Fruit fly (Drosophila melanogaster): ENCODE measurements around the gene CG10214.

The CG10214 gene

DNA sequence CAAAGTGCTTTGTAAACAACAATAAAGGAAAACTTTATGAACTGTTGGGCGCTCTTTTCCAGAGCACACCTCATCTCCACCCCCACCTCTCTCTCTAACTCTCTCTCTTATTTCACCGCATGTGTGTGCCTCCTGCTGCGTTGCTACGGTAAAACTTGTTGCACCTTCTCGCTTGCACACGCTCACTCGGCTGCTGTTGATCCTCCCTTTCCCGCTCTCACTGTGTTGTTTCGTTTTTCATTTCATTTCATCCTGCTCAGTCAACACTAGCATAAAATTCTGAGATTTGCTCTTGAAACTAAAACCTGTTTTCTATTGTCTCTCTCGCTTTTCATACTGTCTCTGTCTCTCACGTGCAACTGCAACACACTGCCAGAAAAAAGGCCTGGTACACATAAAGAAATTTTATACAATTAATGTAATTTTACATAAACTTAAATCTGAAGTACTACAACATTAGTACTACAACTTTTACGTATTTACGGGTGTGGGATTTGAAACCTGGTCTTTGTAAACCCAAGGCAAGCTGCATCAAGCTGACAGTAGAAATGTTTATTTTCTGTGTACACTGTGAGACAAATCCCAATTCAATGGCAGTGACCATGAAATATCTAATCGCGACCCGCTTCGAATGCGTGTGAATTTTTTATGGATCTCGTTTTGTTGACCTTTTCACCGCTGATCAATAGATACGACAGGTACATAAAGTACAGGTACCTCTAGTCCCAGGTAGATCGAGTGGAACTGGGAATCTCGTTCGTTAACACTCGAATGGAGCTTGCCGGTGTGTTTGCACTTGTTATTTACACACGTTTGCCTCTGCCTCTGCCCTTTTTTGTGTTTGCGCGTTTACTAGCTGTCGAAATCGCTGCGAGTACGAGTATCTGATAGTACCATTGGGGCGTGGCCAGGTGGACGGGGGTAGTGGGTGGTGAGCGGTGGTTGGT lies 15.4 kb upstream of the CG10214 start:
- TF ChIP-seq ttk (optimal IDR thresholded peaks at IDR 0.05) (no peak), h (optimal IDR thresholded peaks at IDR 0.05) (no peak), Sin3A (optimal IDR thresholded peaks at IDR 0.05) (no peak), Myc (optimal IDR thresholded peaks at IDR 0.05) (no peak), psq (optimal IDR thresholded peaks at IDR 0.05) (no peak), insv (optimal IDR thresholded peaks at IDR 0.05) (no peak)

DNA sequence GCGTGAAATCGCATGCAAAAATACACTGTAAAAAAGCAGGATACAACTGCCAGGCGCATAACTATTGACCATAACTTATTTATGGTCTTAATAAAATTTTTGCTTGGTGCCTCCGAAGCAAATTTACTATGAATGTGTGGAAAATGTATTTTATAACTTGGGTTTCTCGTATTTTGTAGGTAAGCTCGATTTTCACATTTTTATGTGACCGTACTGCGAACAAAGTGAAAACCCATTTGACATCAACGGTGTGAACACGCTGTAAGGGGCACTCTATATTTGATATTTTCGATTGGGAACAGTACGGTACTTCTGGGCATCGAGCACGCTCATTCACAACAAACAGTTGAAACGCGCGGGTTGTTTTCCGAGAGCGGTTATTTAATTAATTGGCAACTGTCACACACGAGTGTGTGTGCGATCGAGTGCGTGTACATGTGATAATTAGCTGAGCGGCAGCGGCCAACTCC lies 14.2 kb upstream of the CG10214 start, which contains the start of the genes Nup98-96 and mbc:
Gene Nup98-96, minus strand, starts transcription at position 156 of the 470 bp plus-strand sequence.
Gene mbc, plus strand, starts transcription at position 300 of the 470 bp plus-strand sequence.
- TF ChIP-seq Sin3A (optimal IDR thresholded peaks at IDR 0.05) (no peak), h (optimal IDR thresholded peaks at IDR 0.05) (no peak), psq (optimal IDR thresholded peaks at IDR 0.05) (no peak), Myc (optimal IDR thresholded peaks at IDR 0.05) (no peak), ttk (optimal IDR thresholded peaks at IDR 0.05) (no peak), insv (optimal IDR thresholded peaks at IDR 0.05) (no peak)

DNA sequence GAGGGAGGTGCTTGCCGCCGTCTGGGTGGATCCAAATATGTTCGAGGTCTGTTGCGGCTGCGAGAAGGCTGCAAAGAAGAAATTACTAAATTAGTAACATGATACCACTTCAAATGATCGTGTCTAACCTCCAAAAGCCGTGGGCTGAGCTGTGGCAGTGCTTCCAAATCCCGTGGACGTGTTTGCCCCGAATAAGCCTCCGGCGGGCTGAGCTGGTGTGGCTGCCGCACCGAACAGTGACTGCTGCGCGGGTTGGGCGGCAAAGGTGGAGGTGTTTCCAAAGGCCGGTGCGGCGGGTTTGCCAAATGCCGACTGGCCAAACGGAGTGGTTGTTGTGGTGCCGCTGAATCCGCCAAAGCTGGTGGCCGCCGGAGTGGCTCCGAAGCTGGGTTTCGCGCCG lies 13.5 kb upstream of the CG10214 start:
- TF ChIP-seq ttk (optimal IDR thresholded peaks at IDR 0.05) (no peak), h (optimal IDR thresholded peaks at IDR 0.05) (no peak), Sin3A (optimal IDR thresholded peaks at IDR 0.05) (no peak), Myc (optimal IDR thresholded peaks at IDR 0.05) (no peak), psq (optimal IDR thresholded peaks at IDR 0.05) (no peak), insv (optimal IDR thresholded peaks at IDR 0.05) (no peak)

DNA sequence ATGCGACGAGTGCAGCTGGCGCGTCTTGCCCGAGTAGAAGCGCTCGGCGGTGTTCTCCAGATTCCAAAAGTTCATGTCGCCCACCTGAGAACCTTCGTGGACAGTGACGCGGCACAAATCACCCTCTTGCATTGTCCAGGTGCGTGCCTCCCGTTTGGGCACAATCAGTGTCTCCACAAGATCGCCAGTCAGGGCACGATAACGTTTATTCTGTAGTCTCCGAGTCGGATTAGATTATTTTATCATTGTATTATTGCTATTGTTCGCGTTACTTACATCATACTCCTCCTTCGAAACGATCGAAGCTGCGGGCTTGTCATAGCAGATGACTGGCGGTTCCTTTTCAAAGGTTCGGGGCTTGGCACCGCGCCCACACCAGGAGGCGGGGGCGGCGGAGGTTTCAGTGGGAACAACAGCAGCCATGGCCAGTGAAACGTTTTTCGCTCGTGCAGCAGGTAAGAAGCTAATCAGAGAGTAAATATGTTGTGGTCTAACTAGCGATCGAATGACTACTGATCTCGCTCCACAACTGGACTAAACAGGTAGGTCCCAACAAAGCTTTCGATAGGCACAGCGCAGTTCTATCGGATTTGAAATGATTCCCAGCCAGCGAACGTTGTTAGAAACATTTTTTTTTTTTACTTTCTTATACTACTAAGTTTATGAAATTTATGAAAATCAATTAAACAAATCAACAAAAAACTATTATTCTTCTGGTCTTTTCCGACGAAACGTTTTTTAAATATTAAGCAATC lies 6.5 kb upstream of the CG10214 start, which contains the start of gene CG10208:
Gene CG10208, minus strand, starts transcription at position 518 of the 755 bp plus-strand sequence.
- TF ChIP-seq h (optimal IDR thresholded peaks at IDR 0.05), result no peak
- no peak for TF ChIP-seq Sin3A (optimal IDR thresholded peaks at IDR 0.05)
- no peak for TF ChIP-seq ttk (optimal IDR thresholded peaks at IDR 0.05)
- no peak for TF ChIP-seq psq (optimal IDR thresholded peaks at IDR 0.05)
- TF ChIP-seq insv (optimal IDR thresholded peaks at IDR 0.05), result no peak
- no peak for TF ChIP-seq Myc (optimal IDR thresholded peaks at IDR 0.05)

DNA sequence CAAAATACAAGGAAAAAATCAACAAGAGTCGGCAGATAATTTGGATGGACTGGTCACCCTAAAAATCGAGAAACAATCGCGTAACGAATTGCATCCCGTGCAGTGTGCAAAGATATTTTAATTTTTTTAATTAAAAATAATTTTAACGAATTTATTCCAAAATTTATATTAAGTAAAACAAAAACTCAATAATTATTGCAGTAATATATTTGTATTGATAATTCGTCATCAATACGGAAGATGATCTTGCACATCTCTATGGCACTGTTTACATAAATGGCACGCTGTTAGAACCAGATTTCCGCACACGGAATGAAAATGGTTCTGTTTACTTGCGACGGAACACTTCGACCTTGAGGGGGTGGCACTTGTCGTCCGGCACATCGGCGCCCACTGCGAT lies 5.5 kb upstream of the CG10214 start, which contains the start of gene tst:
Gene tst, minus strand, starts transcription at position 52 of the 400 bp plus-strand sequence.
- TF ChIP-seq insv (optimal IDR thresholded peaks at IDR 0.05) (no peak), h (optimal IDR thresholded peaks at IDR 0.05) (no peak), ttk (optimal IDR thresholded peaks at IDR 0.05) (no peak), psq (optimal IDR thresholded peaks at IDR 0.05) (no peak), Myc (optimal IDR thresholded peaks at IDR 0.05) (no peak), Sin3A (optimal IDR thresholded peaks at IDR 0.05) (no peak)

DNA sequence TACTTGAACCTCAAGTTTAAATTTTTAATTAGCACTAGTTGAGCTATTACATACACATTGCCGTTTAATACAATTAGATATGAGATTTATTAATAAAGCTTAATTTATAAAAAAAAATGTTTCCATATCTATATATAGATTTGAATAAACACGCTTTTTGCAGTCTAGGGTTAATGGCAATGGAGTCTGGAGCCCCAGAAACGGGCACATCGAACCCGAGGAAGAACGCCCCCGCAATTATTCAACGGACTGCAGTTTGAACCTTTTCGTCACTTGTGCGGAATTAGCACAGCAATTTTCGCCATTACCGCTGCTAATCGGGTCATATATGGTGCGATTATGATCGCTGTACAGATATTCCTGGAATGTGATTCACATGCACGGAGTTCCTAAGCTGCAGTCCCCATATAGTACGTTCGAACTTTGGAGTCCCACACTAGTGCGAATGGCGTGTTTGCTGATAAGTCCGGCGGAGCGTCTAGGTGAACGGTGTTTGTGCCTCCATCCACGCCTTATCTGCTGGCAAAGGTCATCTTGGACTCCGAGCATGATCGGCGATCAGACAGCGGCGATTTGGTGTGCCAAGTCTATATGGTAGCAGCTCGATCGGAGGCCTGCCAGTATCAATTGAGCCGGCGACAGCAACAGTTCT lies 3.5 kb downstream of the CG10214 start, which contains the start of gene Lsd-1:
Gene Lsd-1, plus strand, starts transcription at position 236 of the 652 bp plus-strand sequence.
- TF ChIP-seq psq (optimal IDR thresholded peaks at IDR 0.05), result no peak
- no peak for TF ChIP-seq Sin3A (optimal IDR thresholded peaks at IDR 0.05)
- TF ChIP-seq ttk (optimal IDR thresholded peaks at IDR 0.05), result no peak
- no peak for TF ChIP-seq h (optimal IDR thresholded peaks at IDR 0.05)
- TF ChIP-seq Myc (optimal IDR thresholded peaks at IDR 0.05), result no peak
- TF ChIP-seq insv (optimal IDR thresholded peaks at IDR 0.05), result no peak

DNA sequence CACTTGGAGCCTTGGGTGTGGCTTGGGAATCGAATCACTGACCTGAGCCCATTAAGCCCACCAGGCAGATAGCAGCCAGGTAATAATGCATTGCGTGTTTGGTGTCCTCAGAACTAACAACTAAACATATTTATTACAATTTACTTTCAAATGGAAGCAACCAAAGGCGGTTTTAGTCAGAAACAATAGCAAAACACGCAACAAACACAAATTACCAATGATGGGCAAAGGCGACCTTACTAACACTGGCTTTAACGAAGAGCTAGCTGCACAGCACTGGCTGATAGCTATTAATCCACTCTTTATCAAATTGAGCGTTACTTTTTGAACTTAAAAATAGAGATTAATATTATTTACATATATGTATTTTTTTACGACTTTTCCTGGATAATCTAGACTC lies 4.3 kb downstream of the CG10214 start, which contains the start of gene udt:
Gene udt, minus strand, starts transcription at position 249 of the 400 bp plus-strand sequence.
- TF ChIP-seq ttk (optimal IDR thresholded peaks at IDR 0.05) (no peak), insv (optimal IDR thresholded peaks at IDR 0.05) (no peak), h (optimal IDR thresholded peaks at IDR 0.05) (no peak), psq (optimal IDR thresholded peaks at IDR 0.05) (no peak), Myc (optimal IDR thresholded peaks at IDR 0.05) (no peak), Sin3A (optimal IDR thresholded peaks at IDR 0.05) (no peak)

DNA sequence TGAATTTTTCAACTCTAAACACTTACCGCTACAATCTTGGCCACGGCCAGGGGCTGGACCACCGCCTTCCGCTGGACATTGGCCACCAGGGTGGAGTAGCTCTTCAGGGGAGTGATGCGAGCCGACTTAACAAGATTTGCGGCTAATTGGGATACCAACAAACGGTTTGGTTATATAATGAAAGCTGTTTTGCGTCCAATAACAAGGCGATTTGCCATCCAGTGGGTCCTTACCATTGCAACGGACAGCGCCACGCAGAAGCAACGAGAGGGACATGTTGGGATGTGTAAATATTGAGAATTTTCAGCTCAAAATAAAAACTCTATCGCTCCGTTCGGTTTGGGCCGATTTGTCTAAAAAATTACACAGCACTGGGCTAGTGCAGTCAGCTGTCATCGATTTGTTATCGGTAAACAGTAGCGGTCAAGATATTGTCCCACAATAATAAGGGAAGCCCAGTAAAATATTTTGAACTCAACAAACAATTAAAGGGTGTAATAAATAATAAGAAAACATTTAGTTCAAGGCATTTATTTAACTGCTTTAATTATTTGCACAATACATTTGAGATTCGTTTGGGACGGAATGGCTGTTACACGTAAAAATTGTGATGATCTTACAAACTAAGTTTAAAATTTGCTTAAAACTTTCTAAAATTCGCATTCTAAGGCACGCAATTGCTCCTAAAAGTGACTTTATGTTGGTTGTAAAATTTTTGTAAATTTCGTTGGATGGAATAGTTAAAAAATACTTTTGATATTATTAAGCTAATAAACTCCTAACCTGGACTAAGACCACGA lies 6.9 kb downstream of the CG10214 start, which contains the start of gene SdhD:
Gene SdhD, minus strand, starts transcription at position 382 of the 800 bp plus-strand sequence.
- no peak for TF ChIP-seq psq (optimal IDR thresholded peaks at IDR 0.05)
- no peak for TF ChIP-seq Myc (optimal IDR thresholded peaks at IDR 0.05)
- no peak for TF ChIP-seq Sin3A (optimal IDR thresholded peaks at IDR 0.05)
- TF ChIP-seq h (optimal IDR thresholded peaks at IDR 0.05), result no peak
- no peak for TF ChIP-seq insv (optimal IDR thresholded peaks at IDR 0.05)

DNA sequence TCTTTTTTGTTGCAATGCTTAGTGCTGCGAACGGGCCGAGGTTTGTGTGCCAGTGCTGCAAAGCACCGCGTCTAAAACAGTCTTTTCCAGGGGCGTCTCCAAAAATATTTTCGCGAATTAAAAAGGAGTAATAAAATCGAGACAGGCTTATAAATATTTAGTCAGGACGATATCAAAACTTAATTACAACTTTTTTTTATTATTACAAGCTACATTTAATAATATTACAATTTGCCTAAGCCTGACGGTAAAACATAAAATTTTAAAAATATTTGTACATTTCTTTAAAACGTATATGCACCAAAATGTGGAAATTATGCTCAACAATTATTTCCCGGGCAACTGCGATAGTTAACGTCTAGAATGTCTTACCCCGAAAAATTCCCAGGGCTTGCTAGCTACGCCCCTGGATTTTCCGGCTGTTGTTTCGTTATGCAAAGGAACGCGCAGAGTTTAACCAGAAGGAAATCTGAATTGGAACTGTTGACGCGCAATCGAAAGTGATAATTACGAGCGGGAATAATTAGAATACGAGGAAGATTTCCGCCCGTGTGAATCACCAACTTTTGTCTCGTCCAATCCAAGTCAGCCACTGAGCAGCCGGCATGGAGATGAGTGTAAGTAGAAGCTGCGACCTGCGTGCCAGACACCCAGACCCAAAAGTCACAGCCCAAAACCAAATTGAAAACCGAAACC lies 9.2 kb downstream of the CG10214 start, which contains the start of the genes PTPMT1 and Hrd3:
Gene PTPMT1, plus strand, starts transcription at position 428 of the 696 bp plus-strand sequence.
Gene Hrd3, minus strand, starts transcription at position 646 of the 696 bp plus-strand sequence.
- TF ChIP-seq insv (optimal IDR thresholded peaks at IDR 0.05) (no peak), Sin3A (optimal IDR thresholded peaks at IDR 0.05) (no peak), h (optimal IDR thresholded peaks at IDR 0.05) (no peak), ttk (optimal IDR thresholded peaks at IDR 0.05) (no peak), Myc (optimal IDR thresholded peaks at IDR 0.05) (no peak), psq (optimal IDR thresholded peaks at IDR 0.05) (no peak)

DNA sequence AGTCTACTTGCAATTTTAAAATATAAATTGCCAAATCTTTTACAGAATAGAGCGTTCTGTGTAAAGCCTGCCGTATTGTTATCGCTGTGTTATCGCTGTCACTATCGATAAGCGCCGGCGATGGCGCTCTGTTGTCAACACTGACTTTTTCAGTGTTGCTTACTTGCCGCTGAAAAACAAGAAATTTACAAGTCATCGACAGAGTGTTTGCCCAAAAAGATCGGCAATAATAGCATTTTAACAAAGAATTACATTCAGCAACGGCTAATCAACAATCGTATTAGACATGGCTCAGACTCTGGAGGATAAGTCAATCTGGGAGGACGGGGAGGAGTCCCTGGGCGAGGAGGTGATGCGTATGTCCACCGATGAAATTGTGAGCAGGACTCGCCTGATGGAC lies 14.6 kb downstream of the CG10214 start, which contains the start of the genes RanBP3 and Rpt5:
Gene RanBP3, minus strand, starts transcription at position 107 of the 400 bp plus-strand sequence.
Gene Rpt5, plus strand, starts transcription at position 149 of the 400 bp plus-strand sequence.
- TF ChIP-seq Myc (optimal IDR thresholded peaks at IDR 0.05), result no peak
- TF ChIP-seq insv (optimal IDR thresholded peaks at IDR 0.05), result no peak
- no peak for TF ChIP-seq psq (optimal IDR thresholded peaks at IDR 0.05)
- TF ChIP-seq Sin3A (optimal IDR thresholded peaks at IDR 0.05), result no peak
- no peak for TF ChIP-seq h (optimal IDR thresholded peaks at IDR 0.05)
- no peak for TF ChIP-seq ttk (optimal IDR thresholded peaks at IDR 0.05)

All from Kc167 (cell line).